Worm (Caenorhabditis elegans): ENCODE results near the gene F59B2.9.

Gene F59B2.9

DNA sequence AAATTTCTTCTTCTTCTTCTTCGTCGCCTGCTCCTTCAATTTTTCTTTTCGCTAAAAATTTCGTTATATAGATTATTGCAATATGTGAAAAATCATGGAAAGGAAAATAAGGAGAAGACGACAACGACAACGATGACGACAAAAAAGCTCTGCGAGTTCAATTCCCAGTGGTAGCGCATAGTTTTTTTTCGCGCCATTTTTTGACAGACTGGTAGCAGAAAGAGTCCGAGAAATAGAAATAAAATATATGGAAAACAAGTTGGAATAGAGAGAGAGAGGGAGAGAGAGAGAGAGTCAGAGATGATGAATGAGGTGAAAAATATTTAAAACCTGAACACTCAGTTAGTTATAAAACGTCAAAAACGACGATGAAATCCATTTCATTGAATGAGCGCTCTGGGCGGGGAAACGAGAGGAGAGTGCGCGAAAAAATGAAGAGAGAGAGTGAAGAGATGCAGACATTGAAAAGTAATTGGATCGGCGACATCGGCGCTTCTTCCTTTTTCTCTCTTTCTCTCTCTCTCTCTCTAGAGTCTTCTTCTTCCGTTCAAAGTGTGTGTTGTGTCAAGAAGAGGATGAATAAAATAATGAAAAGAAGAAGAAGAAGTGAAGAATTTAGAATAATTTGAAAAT is 30.2 kb downstream of the F59B2.9 start, which contains the start of gene pde-2 (continued):
- TF ChIP-seq nhr-120 (GFP tag; IDR thresholded peaks at IDR 0.05): no peak
- no peak for TF ChIP-seq mes-4 (tag; optimal IDR thresholded peaks at IDR 0.05)
- TF ChIP-seq athp-1 (tag; optimal IDR thresholded peaks at IDR 0.05): no peak
- TF ChIP-seq ztf-28 (GFP tag; IDR thresholded peaks at IDR 0.05): no peak
- TF ChIP-seq die-1 (tag; optimal IDR thresholded peaks at IDR 0.05): no peak
- no peak for TF ChIP-seq cebp-1 (GFP tag; IDR thresholded peaks at IDR 0.05)
- TF ChIP-seq cebp-1 (tag; optimal IDR thresholded peaks at IDR 0.05): peak; percentile 24
- no peak for TF ChIP-seq F22D6.2 (tag; optimal IDR thresholded peaks at IDR 0.05)
- TF ChIP-seq bed-1 (GFP tag; IDR thresholded peaks at IDR 0.05): no peak
- no peak for TF ChIP-seq ztf-18 (tag; optimal IDR thresholded peaks at IDR 0.05)
- TF ChIP-seq sptf-2 (GFP tag; optimal IDR thresholded peaks at IDR 0.05): no peak
- TF ChIP-seq lin-26 (GFP tag; IDR thresholded peaks at IDR 0.05): no peak
- no peak for TF ChIP-seq ama-1 (optimal IDR thresholded peaks at IDR 0.05)
- no peak for TF ChIP-seq ama-1 (GFP tag; optimal IDR thresholded peaks at IDR 0.05)
- TF ChIP-seq lin-40 (tag; optimal IDR thresholded peaks at IDR 0.05): peak; percentile 44
- TF ChIP-seq mel-28 (tag; optimal IDR thresholded peaks at IDR 0.05; ENCODE audit: borderline replicate concordance): no peak
- no peak for TF ChIP-seq lag-1 (GFP tag; IDR thresholded peaks at IDR 0.05)
- TF ChIP-seq chd-7 (tag; optimal IDR thresholded peaks at IDR 0.05): peak; percentile 40
- no peak for TF ChIP-seq snpc-1.3 (tag; optimal IDR thresholded peaks at IDR 0.05; ENCODE audit: insufficient read depth)
- TF ChIP-seq mxl-1 (tag; optimal IDR thresholded peaks at IDR 0.05): no peak
- TF ChIP-seq egl-18 (GFP tag; IDR thresholded peaks at IDR 0.05): no peak
- no peak for TF ChIP-seq ets-4 (GFP tag; optimal IDR thresholded peaks at IDR 0.05)

DNA sequence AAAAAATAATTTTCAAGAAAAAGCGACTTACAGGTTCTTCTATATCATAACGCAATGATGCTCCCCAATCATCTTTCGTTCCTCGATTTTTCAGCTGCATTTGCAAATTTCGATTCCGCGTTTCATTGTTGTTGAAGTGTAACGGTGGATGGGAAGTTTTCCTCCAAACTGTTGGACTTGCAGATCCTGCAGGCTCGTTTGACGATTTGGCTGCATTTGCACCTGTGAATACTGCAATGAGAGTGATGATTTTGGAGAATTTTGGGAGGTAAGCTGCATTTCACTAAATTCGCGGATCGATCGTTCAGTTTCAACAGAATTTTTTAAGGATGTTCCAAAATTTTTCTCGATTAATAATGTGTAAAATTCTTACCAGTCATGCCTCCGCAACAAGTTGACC is 31.3 kb downstream of the F59B2.9 start:
- TF ChIP-seq ztf-25 (GFP tag; IDR thresholded peaks at IDR 0.05): no peak
- TF ChIP-seq pbrm-1 (GFP tag; IDR thresholded peaks at IDR 0.05): no peak
- no peak for TF ChIP-seq nfya-1 (tag; optimal IDR thresholded peaks at IDR 0.05; ENCODE audit: borderline replicate concordance, insufficient read depth)
- no peak for TF ChIP-seq hsf-1 (GFP tag; IDR thresholded peaks at IDR 0.05)
- TF ChIP-seq ceh-91 (GFP tag; IDR thresholded peaks at IDR 0.05): no peak
- TF ChIP-seq mel-28 (tag; optimal IDR thresholded peaks at IDR 0.05; ENCODE audit: borderline replicate concordance): no peak
- no peak for TF ChIP-seq ztf-22 (GFP tag; optimal IDR thresholded peaks at IDR 0.05)
- no peak for TF ChIP-seq F55B11.4 (tag; optimal IDR thresholded peaks at IDR 0.05; ENCODE audit: borderline replicate concordance, insufficient read depth)

DNA sequence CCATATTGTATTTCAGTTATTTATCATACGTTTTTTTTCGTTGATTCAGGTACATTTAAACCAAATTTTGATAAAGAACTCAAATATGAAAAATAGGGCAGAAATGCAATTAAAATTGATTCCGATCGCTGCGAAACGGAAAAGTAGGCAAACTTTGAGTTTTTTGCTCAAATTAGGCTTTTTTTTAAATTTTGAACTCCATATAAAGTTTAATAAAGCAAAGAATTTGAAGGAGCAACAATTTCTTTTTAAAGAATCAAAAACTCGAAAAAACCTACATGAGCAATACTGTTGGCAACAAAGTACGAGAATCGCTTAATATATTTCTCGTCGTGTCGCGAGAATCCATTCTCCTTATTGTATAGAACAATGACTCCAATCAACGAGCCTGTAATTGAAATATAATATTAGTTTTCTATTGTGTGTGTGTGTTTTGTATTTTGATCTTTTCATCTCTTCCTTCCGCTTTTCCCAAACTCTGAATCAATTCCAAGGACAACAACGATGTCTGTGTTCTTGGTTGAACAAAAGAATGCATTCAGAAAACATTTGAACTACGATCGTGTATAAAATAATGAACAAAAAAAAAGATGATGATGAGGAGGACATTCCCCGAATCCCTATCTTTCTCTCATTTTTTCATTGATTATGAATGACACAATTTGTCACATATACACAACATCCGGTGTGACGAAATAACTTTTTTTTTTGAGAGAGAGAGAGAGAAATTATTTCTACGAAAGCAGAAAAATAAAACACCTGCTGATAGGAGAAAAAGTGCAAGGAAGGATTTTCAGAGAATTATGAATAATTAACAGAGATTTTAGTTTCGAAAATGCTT is 33.5 kb downstream of the F59B2.9 start:
- TF ChIP-seq F52B5.7 (tag; optimal IDR thresholded peaks at IDR 0.05) (no peak), madf-10 (tag; optimal IDR thresholded peaks at IDR 0.05) (no peak), chd-7 (tag; optimal IDR thresholded peaks at IDR 0.05) (peak; percentile 52), ZK185.1 (tag; optimal IDR thresholded peaks at IDR 0.05; ENCODE audit: poor library complexity, severe bottlenecking) (peak; percentile 9), lir-1 (GFP tag; conservative IDR thresholded peaks at IDR 0.05) (no peak), madf-6 (GFP tag; IDR thresholded peaks at IDR 0.05) (no peak), lin-35 (GFP tag; optimal IDR thresholded peaks at IDR 0.05) (peak in 1 of 3 experiments; percentile 31), F23B12.7 (tag; optimal IDR thresholded peaks at IDR 0.05; ENCODE audit: insufficient read depth) (no peak), mxl-1 (tag; optimal IDR thresholded peaks at IDR 0.05) (no peak), K12H6.12 (tag; optimal IDR thresholded peaks at IDR 0.05) (peak; percentile 20), cebp-1 (GFP tag; IDR thresholded peaks at IDR 0.05) (peak; percentile 33; the same call in 1 of the 2 replicates), cebp-1 (tag; optimal IDR thresholded peaks at IDR 0.05) (peak; percentile 71), Y53G8AR.9 (GFP tag; conservative IDR thresholded peaks at IDR 0.05) (0 out of 2 replicates have a peak, but pooled peaks have one; percentile 21), ekl-4 (GFP tag; IDR thresholded peaks at IDR 0.05) (peak; percentile 53; the same call in 1 of the 2 replicates), rcor-1 (GFP tag; IDR thresholded peaks at IDR 0.05) (0 out of 2 replicates have a peak, but pooled peaks have one; percentile 7), lin-40 (tag; optimal IDR thresholded peaks at IDR 0.05) (peak; percentile 9), zim-3 (tag; optimal IDR thresholded peaks at IDR 0.05) (peak; percentile 29), hsf-1 (GFP tag; IDR thresholded peaks at IDR 0.05) (0 out of 2 replicates have a peak, but pooled peaks have one; percentile 31), nfyb-1 (GFP tag; IDR thresholded peaks at IDR 0.05) (peak; percentile 34; the same call in 1 of the 2 replicates), Y95B8A.8 (GFP tag; IDR thresholded peaks at IDR 0.05) (0 out of 2 replicates have a peak, but pooled peaks have one; percentile 22)

Data from whole organism, young adult.